Fruit fly (Drosophila melanogaster) whole organism, embryonic: ENCODE measurements around the gene aos.
A peak's percentile ranks its signal among the peaks of the same experiment; 100 is the strongest.

Source experiments
- ATbp ChIP-seq: fragments of 200-800 bp; sonication (Bioruptor generic); optimal IDR thresholded peaks from 2 replicates; lab custom pipeline; 2017; ENCODE audit warnings: missing biosample characterization, mild to moderate bottlenecking, missing genetic modification characterization, missing genetic modification reagents
- B-H2 ChIP-seq: fragments of 200-800 bp; sonication (Bioruptor generic); optimal IDR thresholded peaks from 2 replicates; lab custom pipeline; 2018; ENCODE audit warnings: missing biosample characterization, mild to moderate bottlenecking, missing genetic modification characterization
- Blimp-1 ChIP-seq: fragments of 200-800 bp; sonication (Bioruptor generic); optimal IDR thresholded peaks from 3 replicates; lab custom pipeline; 2018; ENCODE audit warnings: missing biosample characterization, missing genetic modification characterization, mild to moderate bottlenecking, moderate library complexity, missing genetic modification reagents
- Bteb2 ChIP-seq: fragments of 200-800 bp; sonication (Bioruptor generic); optimal IDR thresholded peaks from 2 replicates; lab custom pipeline; 2016; ENCODE audit warnings: missing biosample characterization, missing genetic modification characterization
- CG11247 ChIP-seq: fragments of 200-800 bp; sonication (Bioruptor generic); IDR thresholded peaks from 2 replicates; pipeline ENCODE4 v1.3.6; 2022; ENCODE audit warnings: missing biosample characterization, missing genetic modification characterization
- CG11504 ChIP-seq: fragments of 200-800 bp; sonication (Bioruptor generic); optimal IDR thresholded peaks from 3 replicates; lab custom pipeline; 2019; ENCODE audit warnings: missing biosample characterization, mild to moderate bottlenecking, missing genetic modification characterization, moderate library complexity
- CG12769 ChIP-seq: fragments of 200-800 bp; sonication (Bioruptor generic); optimal IDR thresholded peaks from 2 replicates; lab custom pipeline; 2019; ENCODE audit warnings: missing biosample characterization, mild to moderate bottlenecking, missing genetic modification characterization, moderate library complexity
- CG15269 ChIP-seq: fragments of 200-800 bp; sonication (Bioruptor generic); optimal IDR thresholded peaks from 2 replicates; lab custom pipeline; 2018; ENCODE audit warnings: missing biosample characterization, mild to moderate bottlenecking, missing genetic modification characterization, moderate library complexity
- CG18476 ChIP-seq: fragments of 200-800 bp; sonication (Bioruptor generic); optimal IDR thresholded peaks from 2 replicates; lab custom pipeline; 2016; ENCODE audit warnings: missing biosample characterization, mild to moderate bottlenecking, missing genetic modification characterization
- CG18599 ChIP-seq: fragments of 200-800 bp; sonication (Bioruptor generic); optimal IDR thresholded peaks from 3 replicates; lab custom pipeline; 2017; ENCODE audit warnings: missing biosample characterization, missing genetic modification characterization, mild to moderate bottlenecking, moderate library complexity, missing genetic modification reagents
- CG2712 ChIP-seq: fragments of 200-800 bp; optimal IDR thresholded peaks from 3 replicates; lab custom pipeline; 2019; ENCODE audit warnings: missing biosample characterization, mild to moderate bottlenecking, missing genetic modification characterization, moderate library complexity
- CG30431 ChIP-seq: fragments of 200-800 bp; sonication (Bioruptor generic); optimal IDR thresholded peaks from 2 replicates; lab custom pipeline; 2017; ENCODE audit warnings: missing biosample characterization, missing genetic modification characterization
- CG32532 ChIP-seq: fragments of 200-800 bp; sonication (Bioruptor generic); IDR thresholded peaks from 2 replicates; pipeline ENCODE4 v1.3.6; 2022; ENCODE audit warnings: missing biosample characterization, missing genetic modification characterization
- CG33557 ChIP-seq: fragments of 200-800 bp; sonication (Bioruptor generic); optimal IDR thresholded peaks from 2 replicates; lab custom pipeline; 2019; ENCODE audit warnings: missing biosample characterization, mild to moderate bottlenecking, missing genetic modification characterization, moderate library complexity
- CG3995 ChIP-seq: fragments of 200-800 bp; sonication (Bioruptor generic); optimal IDR thresholded peaks from 3 replicates; lab custom pipeline; 2016; ENCODE audit warnings: missing biosample characterization, missing genetic modification characterization
- CG4820 ChIP-seq: fragments of 200-800 bp; sonication (Bioruptor generic); optimal IDR thresholded peaks from 3 replicates; lab custom pipeline; 2016; ENCODE audit warnings: missing biosample characterization, missing genetic modification characterization
- CG6813 ChIP-seq: fragments of 200-800 bp; sonication (Bioruptor generic); optimal IDR thresholded peaks from 2 replicates; lab custom pipeline; 2017; ENCODE audit warnings: missing biosample characterization, missing genetic modification characterization, mild to moderate bottlenecking, moderate library complexity, missing genetic modification reagents
- CG7357 ChIP-seq: fragments of 200-800 bp; sonication (Bioruptor generic); IDR thresholded peaks from 3 replicates; pipeline ENCODE4 v1.3.6; 2022; ENCODE audit warnings: missing biosample characterization, missing genetic modification characterization
- CTCF ChIP-seq: fragments of 200-800 bp; sonication (Bioruptor generic); optimal IDR thresholded peaks from 2 replicates; lab custom pipeline; 2017; ENCODE audit warnings: missing biosample characterization, mild to moderate bottlenecking, missing genetic modification characterization, moderate library complexity
- CrebB ChIP-seq: fragments of 200-800 bp; sonication (Bioruptor generic); optimal IDR thresholded peaks from 3 replicates; lab custom pipeline; 2018; ENCODE audit warnings: missing biosample characterization, mild to moderate bottlenecking, missing genetic modification characterization
- Dfd ChIP-seq, 2 experiments: fragments of >200 bp; optimal IDR thresholded peaks; 2 replicates each; lab custom pipeline; 2017; ENCODE audit warnings: missing biosample characterization in 2 of 2, missing genetic modification characterization in 2 of 2
- Doc3 ChIP-seq: fragments of 200-800 bp; sonication (Bioruptor generic); IDR thresholded peaks from 3 replicates; pipeline ENCODE4 v1.3.6; 2022; ENCODE audit warnings: missing biosample characterization, missing genetic modification characterization; ENCODE audit not compliant: partially characterized antibody
- H15 ChIP-seq: fragments of 200-800 bp; sonication (Bioruptor generic); IDR thresholded peaks from 3 replicates; pipeline ENCODE4 v1.3.6; 2022; ENCODE audit warnings: missing biosample characterization, missing genetic modification characterization
- Lhr ChIP-seq: fragments of 200-800 bp; sonication (Bioruptor generic); optimal IDR thresholded peaks from 3 replicates; lab custom pipeline; 2017; ENCODE audit warnings: mild to moderate bottlenecking, missing biosample characterization, missing genetic modification reagents, missing genetic modification characterization
- MTF-1 ChIP-seq: fragments of 200-800 bp; sonication (Bioruptor generic); optimal IDR thresholded peaks from 2 replicates; lab custom pipeline; 2018; ENCODE audit warnings: missing biosample characterization, mild to moderate bottlenecking, missing genetic modification characterization, borderline replicate concordance
- NfI ChIP-seq: fragments of 200-800 bp; sonication (Bioruptor generic); optimal IDR thresholded peaks from 3 replicates; lab custom pipeline; 2018; ENCODE audit warnings: missing biosample characterization, mild to moderate bottlenecking, missing genetic modification characterization, moderate library complexity
- ac ChIP-seq: fragments of 200-800 bp; sonication (Bioruptor generic); optimal IDR thresholded peaks from 3 replicates; lab custom pipeline; 2017; ENCODE audit warnings: missing biosample characterization, mild to moderate bottlenecking, missing genetic modification characterization
- amos ChIP-seq: fragments of 200-800 bp; sonication (Bioruptor generic); IDR thresholded peaks from 2 replicates; pipeline ENCODE4 v1.3.6; 2022; ENCODE audit warnings: missing biosample characterization, missing genetic modification characterization; ENCODE audit not compliant: partially characterized antibody
- bowl ChIP-seq: fragments of 200-800 bp; sonication (Bioruptor generic); IDR thresholded peaks from 2 replicates; pipeline ENCODE4 v1.3.6; 2022; ENCODE audit warnings: missing biosample characterization, missing genetic modification characterization
- bsh ChIP-seq, 2 experiments: fragments of 200-800 bp; sonication (Bioruptor generic); optimal IDR thresholded peaks; 2 replicates each; lab custom pipeline; 2017 to 2018; ENCODE audit warnings: mild to moderate bottlenecking in 2 of 2, missing biosample characterization in 2 of 2, missing genetic modification characterization in 2 of 2, moderate library complexity in 1 of 2
- btn ChIP-seq: fragments of 200-800 bp; sonication (Bioruptor generic); optimal IDR thresholded peaks from 2 replicates; lab custom pipeline; 2016; ENCODE audit warnings: missing biosample characterization, missing genetic modification characterization
- cas ChIP-seq: fragments of 200-800 bp; sonication (Bioruptor generic); IDR thresholded peaks from 2 replicates; pipeline ENCODE4 v1.3.6; 2022; ENCODE audit warnings: missing biosample characterization, missing genetic modification characterization
- dysf ChIP-seq: fragments of 200-800 bp; sonication (Bioruptor generic); IDR thresholded peaks from 3 replicates; pipeline ENCODE4 v1.3.6; 2022; ENCODE audit warnings: missing biosample characterization, missing genetic modification characterization
- gcm ChIP-seq: fragments of 200-800 bp; sonication (Bioruptor generic); optimal IDR thresholded peaks from 2 replicates; lab custom pipeline; 2019; ENCODE audit warnings: missing biosample characterization, mild to moderate bottlenecking, missing genetic modification characterization, moderate library complexity
- gem ChIP-seq: fragments of 200-800 bp; sonication (Bioruptor generic); optimal IDR thresholded peaks from 2 replicates; lab custom pipeline; 2019; ENCODE audit warnings: missing biosample characterization, mild to moderate bottlenecking, missing genetic modification characterization, moderate library complexity
- hth ChIP-seq: fragments of >200 bp; optimal IDR thresholded peaks from 2 replicates; lab custom pipeline; 2017; ENCODE audit warnings: inconsistent platforms
- kni ChIP-seq: fragments of 200-800 bp; sonication (Bioruptor generic); optimal IDR thresholded peaks from 3 replicates; lab custom pipeline; 2017; ENCODE audit warnings: mild to moderate bottlenecking, missing biosample characterization, missing genetic modification reagents, missing genetic modification characterization
- lbe ChIP-seq: fragments of 200-800 bp; sonication (Bioruptor generic); optimal IDR thresholded peaks from 2 replicates; lab custom pipeline; 2016; ENCODE audit warnings: missing biosample characterization, mild to moderate bottlenecking, missing genetic modification characterization
- nau ChIP-seq: fragments of 200-800 bp; sonication (Bioruptor generic); optimal IDR thresholded peaks from 3 replicates; lab custom pipeline; 2017; ENCODE audit warnings: missing biosample characterization, mild to moderate bottlenecking, missing genetic modification characterization, missing genetic modification reagents
- nerfin-2 ChIP-seq: fragments of 200-800 bp; sonication (Bioruptor generic); IDR thresholded peaks from 2 replicates; pipeline ENCODE4 v1.3.6; 2022; ENCODE audit warnings: missing biosample characterization, missing genetic modification characterization; ENCODE audit not compliant: partially characterized antibody
- repo ChIP-seq: fragments of 200-800 bp; sonication (Bioruptor generic); optimal IDR thresholded peaks from 2 replicates; lab custom pipeline; 2016; ENCODE audit warnings: missing biosample characterization, missing genetic modification characterization
- sens ChIP-seq: fragments of 200-800 bp; sonication (Bioruptor generic); peaks from one replicate; lab custom pipeline; 2016; ENCODE audit warnings: missing biosample characterization, missing genetic modification characterization
- slou ChIP-seq: fragments of 200-800 bp; sonication (Bioruptor generic); optimal IDR thresholded peaks from 3 replicates; lab custom pipeline; 2016; ENCODE audit warnings: missing biosample characterization, missing genetic modification characterization
- tna ChIP-seq: fragments of 200-800 bp; sonication (Bioruptor generic); IDR thresholded peaks from 2 replicates; pipeline ENCODE4 v1.3.6; 2022; ENCODE audit warnings: missing biosample characterization, missing genetic modification characterization; ENCODE audit not compliant: partially characterized antibody
- vvl ChIP-seq: fragments of 200-800 bp; sonication (Bioruptor generic); IDR thresholded peaks from 2 replicates; pipeline ENCODE4 v1.3.6; 2022; ENCODE audit warnings: missing biosample characterization, missing genetic modification characterization

The aos gene

DNA sequence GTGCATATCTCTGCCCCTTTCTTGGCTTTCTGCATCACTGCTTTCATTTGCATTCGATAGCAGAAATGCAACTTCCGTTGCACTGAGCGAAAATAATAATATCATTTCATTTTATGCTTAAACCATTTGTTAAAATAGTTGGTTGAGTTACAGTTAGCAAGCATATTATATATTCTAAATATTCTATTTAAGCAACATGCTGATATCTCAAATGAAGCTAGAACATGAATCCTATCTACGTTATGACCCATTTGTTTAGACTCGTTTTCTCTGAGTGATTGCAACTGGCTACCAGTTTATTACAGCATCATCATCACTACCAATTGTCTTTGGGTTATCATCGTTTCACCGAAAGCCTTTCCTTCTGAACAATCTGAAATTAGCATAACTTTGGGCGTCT is 40.8 kb downstream of the aos start (continued):
- TF ChIP-seq CG2712 (tag; lab: Kevin White, UChicago): peak; percentile 22
- no peak for TF ChIP-seq CG18476
- no peak for TF ChIP-seq nau (GFP tag; lab: Kevin White, UChicago)
- TF ChIP-seq vvl (GFP tag; lab: Robert Waterston, UW): peak; percentile 26; the same call in 1 of the 2 replicates
- no peak for TF ChIP-seq CG32532
- no peak for TF ChIP-seq CG7357
- no peak for TF ChIP-seq slou (GFP tag; lab: Kevin White, UChicago)
- no peak for TF ChIP-seq cas (GFP tag; lab: Robert Waterston, UW)
- no peak for TF ChIP-seq CG18599 (GFP tag; lab: Kevin White, UChicago)
- TF ChIP-seq lbe (GFP tag; lab: Kevin White, UChicago): no peak
- TF ChIP-seq CG12769 (tag; lab: Kevin White, UChicago): no peak
- TF ChIP-seq CG30431 (GFP tag; lab: Kevin White, UChicago): no peak
- no peak for TF ChIP-seq CrebB (tag; lab: Kevin White, UChicago)
- TF ChIP-seq gem (tag; lab: Kevin White, UChicago): peak; percentile 41
- TF ChIP-seq hth: no peak
- peak; percentile 44 for TF ChIP-seq CG11504 (tag; lab: Kevin White, UChicago)
- TF ChIP-seq CG3995 (GFP tag; lab: Kevin White, UChicago): no peak
- no peak for TF ChIP-seq amos (GFP tag; lab: Robert Waterston, UW)
- TF ChIP-seq CG11247: no peak
- no peak for TF ChIP-seq CG4820 (GFP tag; lab: Kevin White, UChicago)
- no peak for TF ChIP-seq B-H2
- no peak for TF ChIP-seq repo
- no peak for TF ChIP-seq tna (GFP tag; lab: Robert Waterston, UW)

DNA sequence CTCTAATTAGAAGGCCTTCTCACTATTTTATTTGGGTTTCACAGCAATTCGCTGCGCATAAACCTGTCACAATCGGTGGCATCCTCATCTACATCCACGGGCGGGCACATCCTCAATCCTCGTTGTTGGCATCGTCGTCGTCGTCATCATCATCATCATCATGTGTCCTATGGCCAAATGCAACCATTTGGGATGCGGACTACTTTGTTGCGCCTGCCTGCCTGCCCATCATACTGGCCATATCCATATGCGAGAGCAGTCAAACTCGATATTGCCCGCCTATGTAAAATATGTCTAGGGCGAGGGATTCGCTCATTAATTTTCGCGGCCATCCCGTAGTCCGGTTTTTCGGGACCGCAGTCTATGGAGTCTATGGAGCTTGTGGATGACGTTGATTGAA is 46.2 kb downstream of the aos start:
- TF ChIP-seq Doc3 (GFP tag; lab: Robert Waterston, UW) (no peak), Lhr (GFP tag; lab: Kevin White, UChicago) (no peak), CG15269 (tag; lab: Kevin White, UChicago) (no peak), bowl (GFP tag; lab: Robert Waterston, UW) (no peak), H15 (GFP tag; lab: Robert Waterston, UW) (no peak), gcm (no peak), ATbp (GFP tag; lab: Kevin White, UChicago) (no peak), Bteb2 (GFP tag; lab: Kevin White, UChicago) (no peak), dysf (GFP tag; lab: Robert Waterston, UW) (no peak), CG12769 (tag; lab: Kevin White, UChicago) (no peak), NfI (GFP tag; lab: Kevin White, UChicago) (no peak), nerfin-2 (GFP tag; lab: Robert Waterston, UW) (no peak)

DNA sequence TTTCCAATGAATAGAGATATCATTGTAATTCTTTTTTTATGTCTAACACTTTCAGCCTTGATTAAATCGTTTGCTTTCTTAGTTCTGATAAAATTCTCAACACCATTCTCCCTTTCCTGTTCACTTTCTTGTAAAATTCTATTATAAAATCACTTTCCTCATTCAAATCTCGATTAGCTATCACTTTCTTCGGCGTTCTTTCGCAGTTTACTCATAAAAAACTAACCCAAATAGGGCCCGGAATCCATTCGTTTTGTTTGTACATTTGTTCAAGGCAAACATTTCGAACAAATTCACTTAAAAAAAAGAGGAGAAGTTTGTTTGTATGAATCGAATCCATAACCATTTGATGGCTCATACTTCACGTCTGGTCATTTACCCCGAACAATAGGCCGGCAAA is 49.9 kb downstream of the aos start:
- TF ChIP-seq bsh (GFP tag; optimal IDR thresholded peaks at IDR 0.05; lab: Kevin White, UChicago) (peak in 1 of 2 experiments; percentile 7), gem (tag; lab: Kevin White, UChicago) (peak; percentile 6), btn (GFP tag; lab: Kevin White, UChicago) (no peak), ac (no peak), Dfd (GFP tag; optimal IDR thresholded peaks at IDR 0.05; lab: Kevin White, UChicago) (no peak), CG33557 (GFP tag; lab: Kevin White, UChicago) (peak; percentile 5), MTF-1 (GFP tag; lab: Kevin White, UChicago) (no peak), sens (GFP tag; lab: Kevin White, UChicago) (peak; percentile 21), CG6813 (GFP tag; lab: Kevin White, UChicago) (peak; percentile 3), CTCF (GFP tag; lab: Kevin White, UChicago) (no peak), Blimp-1 (GFP tag; lab: Kevin White, UChicago) (peak; percentile 91), kni (GFP tag; lab: Kevin White, UChicago) (peak; percentile 23)
